Worm (Caenorhabditis elegans): ENCODE results near the gene ivd-1.

ivd-1 gene

ce11 chrIV:5088814-5089322 lies at the start of gene ivd-1:
Gene ivd-1 (minus strand): TSS chrIV:5088864.
- TF ChIP-seq madf-9 (GFP tag; conservative IDR thresholded peaks at IDR 0.05): no peak
- no peak for TF ChIP-seq ztf-7 (tag; optimal IDR thresholded peaks at IDR 0.05)
- TF ChIP-seq lin-13 (GFP tag; optimal IDR thresholded peaks at IDR 0.05): no peak
- peak; percentile 50 for TF ChIP-seq mep-1 (tag; optimal IDR thresholded peaks at IDR 0.05)
- TF ChIP-seq unc-62 (GFP tag; optimal IDR thresholded peaks at IDR 0.05 in 1 of 2): peak in 1 of 2 experiments; percentile 68
- no peak for TF ChIP-seq unc-62 (tag; optimal IDR thresholded peaks at IDR 0.05)
- peak; percentile 46 for TF ChIP-seq aha-1 (tag)
- no peak for TF ChIP-seq rbr-2 (tag; optimal IDR thresholded peaks at IDR 0.05)
- no peak for TF ChIP-seq nhr-42 (GFP tag; IDR thresholded peaks at IDR 0.05)
- TF ChIP-seq saeg-2 (GFP tag; IDR thresholded peaks at IDR 0.05): no peak
- TF ChIP-seq F44E2.7 (GFP tag; IDR thresholded peaks at IDR 0.05): no peak
- TF ChIP-seq php-3 (GFP tag; IDR thresholded peaks at IDR 0.05): no peak
- TF ChIP-seq aly-2 (tag; optimal IDR thresholded peaks at IDR 0.05): no peak
- no peak for TF ChIP-seq zip-11 (GFP tag; IDR thresholded peaks at IDR 0.05)
- no peak for TF ChIP-seq daf-8 (GFP tag; IDR thresholded peaks at IDR 0.05)
- no peak for TF ChIP-seq skn-1 (tag; optimal IDR thresholded peaks at IDR 0.05)
- TF ChIP-seq ceh-44 (GFP tag; IDR thresholded peaks at IDR 0.05): no peak
- TF ChIP-seq nhr-48 (tag; optimal IDR thresholded peaks at IDR 0.05): peak; percentile 29
- peak; percentile 75 for TF ChIP-seq dve-1 (tag; optimal IDR thresholded peaks at IDR 0.05; ENCODE audit: insufficient read depth)
- TF ChIP-seq nhr-11 (tag; optimal IDR thresholded peaks at IDR 0.05): no peak
- TF ChIP-seq zfp-3 (GFP tag; conservative IDR thresholded peaks at IDR 0.05): no peak
- no peak for TF ChIP-seq Y5F2A.4 (GFP tag; optimal IDR thresholded peaks at IDR 0.05)
- no peak for TF ChIP-seq nhr-10 (tag; optimal IDR thresholded peaks at IDR 0.05)
- TF ChIP-seq duxl-1 (tag; optimal IDR thresholded peaks at IDR 0.05; ENCODE audit: poor library complexity): no peak
- TF ChIP-seq F26F4.8 (GFP tag; conservative IDR thresholded peaks at IDR 0.05): no peak
- TF ChIP-seq nhr-41 (GFP tag; IDR thresholded peaks at IDR 0.05): no peak
- TF ChIP-seq nhr-25 (tag; optimal IDR thresholded peaks at IDR 0.05; ENCODE audit: borderline replicate concordance, insufficient read depth): no peak
- peak in 1 of 2 experiments; percentile 77 for TF ChIP-seq mdl-1 (tag; optimal IDR thresholded peaks at IDR 0.05)
- TF ChIP-seq nhr-102 (tag; optimal IDR thresholded peaks at IDR 0.05): no peak
- peak; percentile 75 for TF ChIP-seq mxl-3 (GFP tag; optimal IDR thresholded peaks at IDR 0.05)
- TF ChIP-seq ama-1 (optimal IDR thresholded peaks at IDR 0.05): no peak
- TF ChIP-seq ceh-20 (GFP tag; IDR thresholded peaks at IDR 0.05): no peak
- TF ChIP-seq hlh-30 (tag; optimal IDR thresholded peaks at IDR 0.05; ENCODE audit: insufficient read depth): peak; percentile 88
- TF ChIP-seq ZK546.5 (tag; optimal IDR thresholded peaks at IDR 0.05): no peak
- no peak for TF ChIP-seq daf-16 (GFP tag; optimal IDR thresholded peaks at IDR 0.05)
- TF ChIP-seq daf-16 (tag; optimal IDR thresholded peaks at IDR 0.05): peak; percentile 60
- TF ChIP-seq ztf-11 (tag; optimal IDR thresholded peaks at IDR 0.05): no peak
- peak; percentile 77 for TF ChIP-seq hlh-11 (tag; optimal IDR thresholded peaks at IDR 0.05)
- TF ChIP-seq snpc-1.2 (GFP tag; IDR thresholded peaks at IDR 0.05): 0 out of 2 replicates have a peak, but pooled peaks have one; percentile 14
- TF ChIP-seq mes-2 (tag; optimal IDR thresholded peaks at IDR 0.05; ENCODE audit: poor library complexity, severe bottlenecking): peak; percentile 38
- TF ChIP-seq dmd-6 (GFP tag; IDR thresholded peaks at IDR 0.05): peak; percentile 83
- peak; percentile 21 for TF ChIP-seq pqm-1 (tag; optimal IDR thresholded peaks at IDR 0.05)
- TF ChIP-seq unc-130 (GFP tag; optimal IDR thresholded peaks at IDR 0.05): no peak
- no peak for TF ChIP-seq F49E8.2 (tag; optimal IDR thresholded peaks at IDR 0.05; ENCODE audit: borderline replicate concordance)
- TF ChIP-seq zfp-2 (tag; optimal IDR thresholded peaks at IDR 0.05): no peak
- peak in 1 of 2 experiments; percentile 48 for TF ChIP-seq lsy-2 (tag; optimal IDR thresholded peaks at IDR 0.05)
- TF ChIP-seq egl-27 (tag; optimal IDR thresholded peaks at IDR 0.05): no peak
- no peak for TF ChIP-seq dmd-8 (GFP tag; IDR thresholded peaks at IDR 0.05)
- TF ChIP-seq sdz-12 (GFP tag; optimal IDR thresholded peaks at IDR 0.05): no peak
- no peak for TF ChIP-seq Y105C5A.15 (GFP tag; IDR thresholded peaks at IDR 0.05)
- TF ChIP-seq zip-2 (tag; optimal IDR thresholded peaks at IDR 0.05): no peak
- no peak for TF ChIP-seq snpc-4 (tag; optimal IDR thresholded peaks at IDR 0.05)
